Worm (Caenorhabditis elegans): ENCODE results near the gene smap-1.

smap-1 gene

ce11 chrIII:10720170-10720569 lies 19.4 kb downstream of the smap-1 start (continued):
- TF ChIP-seq lin-13 (GFP tag; optimal IDR thresholded peaks at IDR 0.05) (peak; percentile 66), lin-11 (tag; optimal IDR thresholded peaks at IDR 0.05) (peak; percentile 58), nhr-6 (tag; optimal IDR thresholded peaks at IDR 0.05) (no peak), skn-1 (tag; optimal IDR thresholded peaks at IDR 0.05) (no peak), nhr-10 (tag; optimal IDR thresholded peaks at IDR 0.05) (no peak), F13H6.1 (tag; optimal IDR thresholded peaks at IDR 0.05) (peak; percentile 96), unc-62 (GFP tag; optimal IDR thresholded peaks at IDR 0.05) (no peak), snpc-4 (tag; optimal IDR thresholded peaks at IDR 0.05) (peak; percentile 19), gmeb-1 (tag; optimal IDR thresholded peaks at IDR 0.05) (peak; percentile 77), aly-2 (tag; optimal IDR thresholded peaks at IDR 0.05) (no peak), ZK546.5 (tag; optimal IDR thresholded peaks at IDR 0.05) (no peak), ztf-1 (GFP tag; conservative IDR thresholded peaks at IDR 0.05) (no peak)

DNA sequence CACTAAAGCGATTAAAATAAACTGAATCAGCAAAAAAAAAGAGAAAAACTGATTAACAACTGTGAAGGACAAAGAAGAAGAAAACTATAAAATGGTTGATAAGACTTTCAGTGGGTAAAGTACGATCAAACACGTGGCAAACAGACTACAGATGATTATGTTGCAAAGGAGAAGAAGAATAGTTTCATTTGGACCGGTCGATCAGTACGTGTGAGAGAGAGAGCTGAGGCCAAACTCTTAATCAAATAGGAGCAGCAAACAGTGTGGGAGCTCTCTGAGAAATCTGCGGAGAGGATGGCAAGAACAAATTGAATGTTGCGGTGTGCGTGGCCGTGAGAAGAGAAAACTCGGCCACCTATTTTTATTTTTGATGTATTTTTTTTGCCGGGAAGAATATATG lies 20.5 kb downstream of the smap-1 start:
- TF ChIP-seq F13H6.1 (tag; optimal IDR thresholded peaks at IDR 0.05) = peak; percentile 50
- peak; percentile 55 for TF ChIP-seq blmp-1 (tag; optimal IDR thresholded peaks at IDR 0.05; ENCODE audit: insufficient read depth)
- peak; percentile 52 for TF ChIP-seq sma-3 (GFP tag; optimal IDR thresholded peaks at IDR 0.05)
- TF ChIP-seq ceh-82 (tag; optimal IDR thresholded peaks at IDR 0.05) = no peak
- TF ChIP-seq lin-13 (GFP tag; optimal IDR thresholded peaks at IDR 0.05) = peak; percentile 5
- TF ChIP-seq mbf-1 (tag; optimal IDR thresholded peaks at IDR 0.05) = no peak
- TF ChIP-seq nhr-21 (tag; optimal IDR thresholded peaks at IDR 0.05) = no peak
- peak; percentile 81 for TF ChIP-seq sma-9 (GFP tag; optimal IDR thresholded peaks at IDR 0.05)
- no peak for TF ChIP-seq sma-9 (tag; optimal IDR thresholded peaks at IDR 0.05)
- TF ChIP-seq nhr-12 (tag; optimal IDR thresholded peaks at IDR 0.05) = no peak
- TF ChIP-seq ceh-16 (tag; optimal IDR thresholded peaks at IDR 0.05) = no peak
- peak; percentile 58 for TF ChIP-seq nhr-25 (tag; optimal IDR thresholded peaks at IDR 0.05)
- peak; percentile 20 for TF ChIP-seq nhr-129 (tag; optimal IDR thresholded peaks at IDR 0.05)
- peak; percentile 61 for TF ChIP-seq fos-1 (tag; optimal IDR thresholded peaks at IDR 0.05)
- peak; percentile 94 for TF ChIP-seq crh-2 (tag; optimal IDR thresholded peaks at IDR 0.05)
- no peak for TF ChIP-seq ztf-4 (tag; optimal IDR thresholded peaks at IDR 0.05)
- peak; percentile 9 for TF ChIP-seq gmeb-1 (tag; optimal IDR thresholded peaks at IDR 0.05)

DNA sequence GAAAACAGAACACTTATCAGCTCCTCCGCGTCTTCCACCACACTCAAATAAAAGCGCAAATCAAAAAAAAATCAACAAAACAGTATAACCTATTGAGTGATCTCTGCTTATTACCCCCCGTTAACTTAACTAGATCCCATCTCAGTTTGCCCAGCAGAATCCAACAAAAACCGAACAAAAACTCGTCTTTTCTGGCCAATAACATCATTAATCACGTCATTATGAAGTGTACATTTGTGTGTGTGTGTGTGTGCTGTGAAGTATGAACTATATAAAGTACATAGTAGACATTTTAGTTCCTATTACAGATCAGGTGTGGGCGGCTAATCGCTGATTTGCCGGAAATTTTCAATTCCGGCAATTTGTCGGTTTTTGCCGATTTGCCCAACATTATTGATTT lies 21.5 kb downstream of the smap-1 start:
- no peak for TF ChIP-seq lsy-2 (tag; optimal IDR thresholded peaks at IDR 0.05)
- peak; percentile 3 for TF ChIP-seq Y55F3AM.14 (GFP tag; optimal IDR thresholded peaks at IDR 0.05)
- TF ChIP-seq sma-9 (GFP tag; optimal IDR thresholded peaks at IDR 0.05) = peak; percentile 30
- no peak for TF ChIP-seq sma-9 (tag; optimal IDR thresholded peaks at IDR 0.05)
- no peak for TF ChIP-seq lin-39 (tag; optimal IDR thresholded peaks at IDR 0.05)
- no peak for TF ChIP-seq alr-1 (tag; optimal IDR thresholded peaks at IDR 0.05)
- TF ChIP-seq peb-1 (tag; optimal IDR thresholded peaks at IDR 0.05) = no peak
- peak; percentile 11 for TF ChIP-seq crh-2 (tag; optimal IDR thresholded peaks at IDR 0.05)
- TF ChIP-seq nhr-25 (tag; optimal IDR thresholded peaks at IDR 0.05) = peak; percentile 6
- TF ChIP-seq unc-39 (tag; optimal IDR thresholded peaks at IDR 0.05) = no peak

- TF ChIP-seq nhr-21 (tag; optimal IDR thresholded peaks at IDR 0.05) = peak; percentile 96
- peak; percentile 43 for TF ChIP-seq sem-4 (tag; optimal IDR thresholded peaks at IDR 0.05)
- TF ChIP-seq fos-1 (tag; optimal IDR thresholded peaks at IDR 0.05) = peak; percentile 62
- TF ChIP-seq C34F6.9 (tag; optimal IDR thresholded peaks at IDR 0.05) = peak; percentile 46
- TF ChIP-seq aly-2 (tag; optimal IDR thresholded peaks at IDR 0.05) = no peak
- peak in 1 of 2 experiments; percentile 62 for TF ChIP-seq lsy-2 (tag; optimal IDR thresholded peaks at IDR 0.05)
- peak; percentile 89 for TF ChIP-seq blmp-1 (tag; optimal IDR thresholded peaks at IDR 0.05; ENCODE audit: insufficient read depth)
- TF ChIP-seq nhr-129 (tag; optimal IDR thresholded peaks at IDR 0.05) = peak; percentile 88
- no peak for TF ChIP-seq lin-13 (GFP tag; optimal IDR thresholded peaks at IDR 0.05)
- TF ChIP-seq nhr-6 (tag; optimal IDR thresholded peaks at IDR 0.05) = peak; percentile 20
- TF ChIP-seq crh-2 (tag; optimal IDR thresholded peaks at IDR 0.05) = peak; percentile 81
- no peak for TF ChIP-seq skn-1 (tag; optimal IDR thresholded peaks at IDR 0.05)
- TF ChIP-seq gmeb-1 (tag; optimal IDR thresholded peaks at IDR 0.05) = peak; percentile 4
- peak; percentile 11 for TF ChIP-seq zag-1 (tag; optimal IDR thresholded peaks at IDR 0.05)
- TF ChIP-seq lin-11 (tag; optimal IDR thresholded peaks at IDR 0.05) = no peak
- TF ChIP-seq nhr-25 (tag; optimal IDR thresholded peaks at IDR 0.05) = peak; percentile 94
- TF ChIP-seq egl-27 (tag; optimal IDR thresholded peaks at IDR 0.05) = peak; percentile 62
- no peak for TF ChIP-seq nhr-10 (tag; optimal IDR thresholded peaks at IDR 0.05)
- peak; percentile 76 for TF ChIP-seq ztf-4 (tag; optimal IDR thresholded peaks at IDR 0.05)
- TF ChIP-seq sma-3 (GFP tag; optimal IDR thresholded peaks at IDR 0.05) = peak; percentile 86
- no peak for TF ChIP-seq nhr-23 (tag; optimal IDR thresholded peaks at IDR 0.05)
- TF ChIP-seq mab-5 (tag; optimal IDR thresholded peaks at IDR 0.05) = peak; percentile 12
- no peak for TF ChIP-seq elt-3 (tag; optimal IDR thresholded peaks at IDR 0.05)
- no peak for TF ChIP-seq ama-1 (optimal IDR thresholded peaks at IDR 0.05)
- no peak for TF ChIP-seq nhr-12 (tag; optimal IDR thresholded peaks at IDR 0.05)
- TF ChIP-seq F13H6.1 (tag; optimal IDR thresholded peaks at IDR 0.05) = peak; percentile 80
- TF ChIP-seq sma-9 (GFP tag; optimal IDR thresholded peaks at IDR 0.05) = peak; percentile 91
- no peak for TF ChIP-seq sma-9 (tag; optimal IDR thresholded peaks at IDR 0.05)
Measured at ce11 chrIII:10717479-10717878, 22.1 kb downstream of the smap-1 start.
